Fruit fly (Drosophila melanogaster) whole organism, embryonic: ENCODE data around the gene upSET.
A peak's percentile ranks its signal among the peaks of the same experiment; 100 is the strongest.

Experiments used
- Atf-2 ChIP-seq: fragments of 200-800 bp; sonication (Bioruptor generic); optimal IDR thresholded peaks from 2 replicates; lab custom pipeline; 2016; ENCODE audit warnings: missing biosample characterization, missing genetic modification characterization
- CG10209 ChIP-seq: fragments of 200-800 bp; sonication (Bioruptor generic); optimal IDR thresholded peaks from 3 replicates; lab custom pipeline; 2017; ENCODE audit warnings: missing biosample characterization, mild to moderate bottlenecking, missing genetic modification characterization, missing genetic modification reagents
- CG1024 ChIP-seq: fragments of 200-800 bp; sonication (Bioruptor generic); IDR thresholded peaks from 2 replicates; pipeline ENCODE4 v1.3.6; 2022; ENCODE audit warnings: missing biosample characterization, missing genetic modification characterization
- CG11085 ChIP-seq: fragments of 200-800 bp; sonication (Bioruptor generic); IDR thresholded peaks from 2 replicates; pipeline ENCODE4 v1.3.6; 2022; ENCODE audit warnings: missing biosample characterization, missing genetic modification characterization
- CG11093 ChIP-seq: fragments of 200-800 bp; sonication (Bioruptor generic); IDR thresholded peaks from 3 replicates; pipeline ENCODE4 v1.3.6; 2022; ENCODE audit warnings: missing biosample characterization, missing genetic modification characterization
- CG12071 ChIP-seq: fragments of 200-800 bp; sonication (Bioruptor generic); optimal IDR thresholded peaks from 3 replicates; lab custom pipeline; 2018; ENCODE audit warnings: missing biosample characterization, mild to moderate bottlenecking, missing genetic modification characterization
- CG13296 ChIP-seq: fragments of 200-800 bp; sonication (Bioruptor generic); optimal IDR thresholded peaks from 3 replicates; lab custom pipeline; 2018; ENCODE audit warnings: missing biosample characterization, mild to moderate bottlenecking, missing genetic modification characterization
- CG14014 ChIP-seq: fragments of 200-800 bp; sonication (Bioruptor generic); IDR thresholded peaks from 2 replicates; pipeline ENCODE4 v1.3.6; 2022; ENCODE audit warnings: missing biosample characterization, missing genetic modification characterization
- CG1529 ChIP-seq: fragments of 200-800 bp; sonication (Bioruptor generic); optimal IDR thresholded peaks from 3 replicates; lab custom pipeline; 2018; ENCODE audit warnings: missing biosample characterization, missing genetic modification characterization
- CG1647 ChIP-seq: fragments of 200-800 bp; sonication (Bioruptor generic); optimal IDR thresholded peaks from 3 replicates; lab custom pipeline; 2016; ENCODE audit warnings: missing biosample characterization, missing genetic modification characterization
- CG16863 ChIP-seq: fragments of 200-800 bp; sonication (Bioruptor generic); optimal IDR thresholded peaks from 3 replicates; lab custom pipeline; 2016; ENCODE audit warnings: missing biosample characterization, missing genetic modification characterization
- CG2678 ChIP-seq: fragments of 200-800 bp; sonication (Bioruptor generic); optimal IDR thresholded peaks from 3 replicates; lab custom pipeline; 2019; ENCODE audit warnings: missing biosample characterization, mild to moderate bottlenecking, missing genetic modification characterization, moderate library complexity
- CG30431 ChIP-seq: fragments of 200-800 bp; sonication (Bioruptor generic); optimal IDR thresholded peaks from 2 replicates; lab custom pipeline; 2017; ENCODE audit warnings: missing biosample characterization, missing genetic modification characterization
- CG43689 ChIP-seq: fragments of 200-800 bp; sonication (Bioruptor generic); IDR thresholded peaks from 2 replicates; pipeline ENCODE4 v1.3.6; 2022; ENCODE audit warnings: missing biosample characterization, missing genetic modification characterization
- CG6272 ChIP-seq: fragments of 200-800 bp; sonication (Bioruptor generic); IDR thresholded peaks from 2 replicates; pipeline ENCODE4 v1.3.6; 2022; ENCODE audit warnings: missing biosample characterization, missing genetic modification characterization
- CG6765 ChIP-seq: fragments of 200-800 bp; sonication (Bioruptor generic); optimal IDR thresholded peaks from 3 replicates; lab custom pipeline; 2017; ENCODE audit warnings: missing biosample characterization, mild to moderate bottlenecking, missing genetic modification characterization
- CG6791 ChIP-seq: fragments of 200-800 bp; sonication (Bioruptor generic); IDR thresholded peaks from 3 replicates; pipeline ENCODE4 v1.3.6; 2022; ENCODE audit warnings: missing biosample characterization, missing genetic modification characterization; ENCODE audit not compliant: partially characterized antibody
- CG9437 ChIP-seq: fragments of 200-800 bp; sonication (Bioruptor generic); optimal IDR thresholded peaks from 2 replicates; lab custom pipeline; 2018; ENCODE audit warnings: missing biosample characterization, mild to moderate bottlenecking, missing genetic modification characterization
- CHES-1-like ChIP-seq: fragments of 200-800 bp; sonication (Bioruptor generic); optimal IDR thresholded peaks from 2 replicates; lab custom pipeline; 2016; ENCODE audit warnings: missing biosample characterization, missing genetic modification characterization
- Dip3 ChIP-seq: fragments of 200-800 bp; sonication (Bioruptor generic); optimal IDR thresholded peaks from 3 replicates; lab custom pipeline; 2016; ENCODE audit warnings: missing biosample characterization, missing genetic modification characterization
- Hr51 ChIP-seq, 2 experiments: fragments of 200-800 bp; sonication (Bioruptor generic); optimal IDR thresholded peaks; 2 replicates in 1 of 2; 3 replicates in 1 of 2; lab custom pipeline; 2016 to 2018; ENCODE audit warnings: missing biosample characterization in 2 of 2, missing genetic modification characterization in 2 of 2, mild to moderate bottlenecking in 1 of 2, moderate library complexity in 1 of 2
- Lhr ChIP-seq: fragments of 200-800 bp; sonication (Bioruptor generic); optimal IDR thresholded peaks from 3 replicates; lab custom pipeline; 2017; ENCODE audit warnings: mild to moderate bottlenecking, missing biosample characterization, missing genetic modification reagents, missing genetic modification characterization
- MTF-1 ChIP-seq: fragments of 200-800 bp; sonication (Bioruptor generic); optimal IDR thresholded peaks from 2 replicates; lab custom pipeline; 2018; ENCODE audit warnings: missing biosample characterization, mild to moderate bottlenecking, missing genetic modification characterization, borderline replicate concordance
- Sin3A ChIP-seq: fragments of >200 bp; optimal IDR thresholded peaks from 2 replicates; lab custom pipeline; 2018
- Stat92E ChIP-seq, 3 experiments: fragments of >200 bp in 2 of 3; fragments of 200-800 bp in 1 of 3; sonication (Bioruptor generic) in 1 of 3; optimal IDR thresholded peaks; 2 replicates each; lab custom pipeline; 2017 to 2019; ENCODE audit warnings: missing biosample characterization in 3 of 3, missing genetic modification characterization in 3 of 3, mild to moderate bottlenecking in 1 of 3, moderate library complexity in 1 of 3
- TFAM ChIP-seq: fragments of 200-800 bp; sonication (Bioruptor generic); optimal IDR thresholded peaks from 2 replicates; lab custom pipeline; 2017; ENCODE audit warnings: missing biosample characterization, missing genetic modification characterization, inconsistent platforms
- Tbp ChIP-seq: fragments of >200 bp; optimal IDR thresholded peaks from 2 replicates; lab custom pipeline; 2018; ENCODE audit warnings: missing biosample characterization, missing genetic modification characterization
- abd-A ChIP-seq: fragments of 200-800 bp; sonication (Bioruptor generic); optimal IDR thresholded peaks from 3 replicates; lab custom pipeline; 2019; ENCODE audit warnings: missing biosample characterization, mild to moderate bottlenecking, missing genetic modification characterization, moderate library complexity
- az2 ChIP-seq: fragments of 200-800 bp; sonication (Bioruptor generic); optimal IDR thresholded peaks from 3 replicates; lab custom pipeline; 2016; ENCODE audit warnings: missing biosample characterization, missing genetic modification characterization
- cg ChIP-seq: fragments of 200-800 bp; sonication (Bioruptor generic); optimal IDR thresholded peaks from 3 replicates; lab custom pipeline; 2019; ENCODE audit warnings: missing biosample characterization, mild to moderate bottlenecking, missing genetic modification characterization, moderate library complexity
- chm ChIP-seq: fragments of 200-800 bp; sonication (Bioruptor generic); IDR thresholded peaks from 2 replicates; pipeline ENCODE4 v1.3.6; 2022; ENCODE audit warnings: missing biosample characterization, missing genetic modification characterization
- dpn ChIP-seq, 2 experiments: fragments of 200-800 bp; sonication (Bioruptor generic); optimal IDR thresholded peaks; 3 replicates each; lab custom pipeline; 2016; ENCODE audit warnings: missing biosample characterization in 2 of 2, missing genetic modification characterization in 2 of 2
- fd102C ChIP-seq: fragments of 200-800 bp; sonication (Bioruptor generic); optimal IDR thresholded peaks from 2 replicates; lab custom pipeline; 2018; ENCODE audit warnings: missing biosample characterization, mild to moderate bottlenecking, missing genetic modification characterization, moderate library complexity
- fd96Cb ChIP-seq: fragments of 200-800 bp; sonication (Bioruptor generic); optimal IDR thresholded peaks from 2 replicates; lab custom pipeline; 2018; ENCODE audit warnings: missing biosample characterization, mild to moderate bottlenecking, missing genetic modification characterization, moderate library complexity
- gfzf ChIP-seq: fragments of 200-800 bp; sonication (Bioruptor generic); optimal IDR thresholded peaks from 2 replicates; lab custom pipeline; 2016; ENCODE audit warnings: missing biosample characterization, mild to moderate bottlenecking, missing genetic modification characterization, moderate library complexity
- h ChIP-seq: fragments of >200 bp; optimal IDR thresholded peaks from 2 replicates; lab custom pipeline; 2017
- ham ChIP-seq: fragments of 200-800 bp; sonication (Bioruptor generic); IDR thresholded peaks from 2 replicates; pipeline ENCODE4 v1.3.6; 2022; ENCODE audit warnings: missing biosample characterization, missing genetic modification characterization
- ken ChIP-seq: fragments of 200-800 bp; sonication (Bioruptor generic); IDR thresholded peaks from 3 replicates; pipeline ENCODE4 v1.3.6; 2022; ENCODE audit warnings: missing biosample characterization, missing genetic modification characterization
- kni ChIP-seq: fragments of 200-800 bp; sonication (Bioruptor generic); optimal IDR thresholded peaks from 3 replicates; lab custom pipeline; 2017; ENCODE audit warnings: mild to moderate bottlenecking, missing biosample characterization, missing genetic modification reagents, missing genetic modification characterization
- lola ChIP-seq, 3 experiments: fragments of >200 bp in 2 of 3; fragments of 200-800 bp in 1 of 3; sonication (Bioruptor generic) in 1 of 3; optimal IDR thresholded peaks; 2 replicates each; lab custom pipeline; 2017 to 2019; ENCODE audit warnings: missing biosample characterization in 3 of 3, missing genetic modification characterization in 3 of 3, mild to moderate bottlenecking in 1 of 3, moderate library complexity in 1 of 3
- nerfin-1 ChIP-seq: fragments of 200-800 bp; sonication (Bioruptor generic); optimal IDR thresholded peaks from 3 replicates; lab custom pipeline; 2019; ENCODE audit warnings: missing biosample characterization, mild to moderate bottlenecking, missing genetic modification characterization, moderate library complexity
- nom ChIP-seq: fragments of 200-800 bp; sonication (Bioruptor generic); optimal IDR thresholded peaks from 2 replicates; lab custom pipeline; 2017; ENCODE audit warnings: missing biosample characterization, missing genetic modification characterization, mild to moderate bottlenecking, moderate library complexity, missing genetic modification reagents
- pfk ChIP-seq: fragments of 200-800 bp; sonication (Bioruptor generic); optimal IDR thresholded peaks from 2 replicates; lab custom pipeline; 2018; ENCODE audit warnings: missing biosample characterization, mild to moderate bottlenecking, missing genetic modification characterization, moderate library complexity
- ranshi ChIP-seq: fragments of 200-800 bp; sonication (Bioruptor generic); IDR thresholded peaks from 2 replicates; pipeline ENCODE4 v1.3.6; 2022; ENCODE audit warnings: missing biosample characterization, missing genetic modification characterization
- ro ChIP-seq: fragments of 200-800 bp; sonication (Bioruptor generic); IDR thresholded peaks from 2 replicates; pipeline ENCODE4 v1.3.6; 2022; ENCODE audit warnings: missing biosample characterization, missing genetic modification characterization
- salm ChIP-seq: fragments of 200-800 bp; sonication (Bioruptor generic); optimal IDR thresholded peaks from 2 replicates; lab custom pipeline; 2018; ENCODE audit warnings: missing biosample characterization, mild to moderate bottlenecking, missing genetic modification characterization
- sens-2 ChIP-seq: fragments of 200-800 bp; sonication (Bioruptor generic); IDR thresholded peaks from 2 replicates; pipeline ENCODE4 v1.3.6; 2022; ENCODE audit warnings: missing biosample characterization, missing genetic modification characterization
- sima ChIP-seq: fragments of 200-800 bp; sonication (Bioruptor generic); optimal IDR thresholded peaks from 2 replicates; lab custom pipeline; 2016; ENCODE audit warnings: missing biosample characterization, missing genetic modification characterization
- sna ChIP-seq: fragments of 200-800 bp; sonication (Bioruptor generic); IDR thresholded peaks from 2 replicates; pipeline ENCODE4 v1.3.6; 2022; ENCODE audit warnings: missing biosample characterization, missing genetic modification characterization; ENCODE audit not compliant: partially characterized antibody
- stwl ChIP-seq: fragments of 200-800 bp; sonication (Bioruptor generic); optimal IDR thresholded peaks from 3 replicates; lab custom pipeline; 2018; ENCODE audit warnings: missing biosample characterization, mild to moderate bottlenecking, missing genetic modification characterization, moderate library complexity

upSET gene

dm6 chr3L:14004963-14005458 lies 3.1 kb downstream of the upSET start (continued):
- peak; percentile 93 for TF ChIP-seq CG30431
- no peak for TF ChIP-seq stwl
- TF ChIP-seq CG11093 (GFP tag; lab: Robert Waterston, UW), result peak; percentile 93
- TF ChIP-seq ranshi (GFP tag; lab: Robert Waterston, UW), result peak; percentile 96
- peak; percentile 91 for TF ChIP-seq salm (tag; lab: Kevin White, UChicago)
- no peak for TF ChIP-seq sna
- peak; percentile 78 for TF ChIP-seq TFAM
- TF ChIP-seq fd96Cb (tag; lab: Kevin White, UChicago), result peak; percentile 97
- TF ChIP-seq fd102C (GFP tag; lab: Kevin White, UChicago), result peak; percentile 3
- TF ChIP-seq kni, result peak; percentile 88
- TF ChIP-seq az2 (GFP tag; lab: Kevin White, UChicago), result peak; percentile 95
- TF ChIP-seq CG13296 (GFP tag; lab: Kevin White, UChicago), result peak; percentile 93
- TF ChIP-seq CG9437 (GFP tag; lab: Kevin White, UChicago), result peak; percentile 89
- peak; percentile 70 for TF ChIP-seq ro (GFP tag; lab: Robert Waterston, UW)
- peak; percentile 95 for TF ChIP-seq CG10209 (GFP tag; lab: Kevin White, UChicago)
- TF ChIP-seq Dip3 (GFP tag; lab: Kevin White, UChicago), result peak; percentile 91
- TF ChIP-seq CG1024 (GFP tag; lab: Robert Waterston, UW), result peak; percentile 91
- TF ChIP-seq CG11085 (GFP tag; lab: Robert Waterston, UW), result peak; percentile 87
- TF ChIP-seq h (lab: Kevin White, UChicago), result no peak
- TF ChIP-seq CHES-1-like (GFP tag; lab: Kevin White, UChicago), result peak; percentile 97
- TF ChIP-seq lola (GFP tag; optimal IDR thresholded peaks at IDR 0.05; lab: Kevin White, UChicago), result peak in 1 of 3 experiments; percentile 77
- TF ChIP-seq ham (GFP tag; lab: Robert Waterston, UW), result peak; percentile 78
- peak; percentile 99 for TF ChIP-seq ken
- TF ChIP-seq gfzf (GFP tag; lab: Kevin White, UChicago), result peak; percentile 15
- TF ChIP-seq MTF-1 (GFP tag; lab: Kevin White, UChicago), result peak; percentile 75
- TF ChIP-seq CG6791 (GFP tag; lab: Robert Waterston, UW), result no peak
- TF ChIP-seq CG1647, result peak; percentile 96
- TF ChIP-seq CG6272 (GFP tag; lab: Robert Waterston, UW), result peak; percentile 86
- peak; percentile 96 for TF ChIP-seq CG14014 (GFP tag; lab: Robert Waterston, UW)
- peak; percentile 93 to 96 for TF ChIP-seq Hr51 (GFP tag; optimal IDR thresholded peaks at IDR 0.05; lab: Kevin White, UChicago)
- peak; percentile 95 for TF ChIP-seq CG12071 (GFP tag; lab: Kevin White, UChicago)
- TF ChIP-seq Sin3A (lab: Kevin White, UChicago), result no peak
- TF ChIP-seq cg (GFP tag; lab: Kevin White, UChicago), result peak; percentile 92
- peak; percentile 97 for TF ChIP-seq dpn (GFP tag; optimal IDR thresholded peaks at IDR 0.05; lab: Kevin White, UChicago)
- peak; percentile 97 for TF ChIP-seq CG2678 (tag; lab: Kevin White, UChicago)
- TF ChIP-seq sens-2 (GFP tag; lab: Robert Waterston, UW), result peak; percentile 86
- TF ChIP-seq nom (GFP tag; lab: Kevin White, UChicago), result peak; percentile 93
- TF ChIP-seq nerfin-1, result peak; percentile 94
- TF ChIP-seq CG1529, result peak; percentile 91
- TF ChIP-seq sima (GFP tag; lab: Kevin White, UChicago), result peak; percentile 69
- TF ChIP-seq pfk (GFP tag; lab: Kevin White, UChicago), result no peak
- TF ChIP-seq CG16863 (GFP tag; lab: Kevin White, UChicago), result peak; percentile 97
- peak; percentile 96 for TF ChIP-seq chm (GFP tag; lab: Robert Waterston, UW)
- no peak for TF ChIP-seq Lhr
- peak in 1 of 3 experiments; percentile 51 for TF ChIP-seq Stat92E (GFP tag; optimal IDR thresholded peaks at IDR 0.05; lab: Kevin White, UChicago)
- TF ChIP-seq CG43689 (GFP tag; lab: Robert Waterston, UW), result peak; percentile 92
- peak; percentile 88 for TF ChIP-seq CG6765
- no peak for TF ChIP-seq Tbp (GFP tag; lab: Kevin White, UChicago)
- TF ChIP-seq abd-A, result no peak
- peak; percentile 95 for TF ChIP-seq Atf-2 (GFP tag; lab: Kevin White, UChicago)
